Worm (Caenorhabditis elegans): ENCODE results near the gene alkb-1.

ce11 chrII:1412359-1412907 is at the start of gene alkb-1:
- TF ChIP-seq hlh-30 (tag; optimal IDR thresholded peaks at IDR 0.05; ENCODE audit: insufficient read depth), result no peak
- TF ChIP-seq pha-4 (tag; optimal IDR thresholded peaks at IDR 0.05), result no peak
- TF ChIP-seq pros-1 (tag; optimal IDR thresholded peaks at IDR 0.05), result no peak
- TF ChIP-seq ceh-6 (GFP tag; optimal IDR thresholded peaks at IDR 0.05), result no peak
- TF ChIP-seq dve-1 (tag; optimal IDR thresholded peaks at IDR 0.05), result no peak
- no peak for TF ChIP-seq rnt-1 (tag; optimal IDR thresholded peaks at IDR 0.05)
- TF ChIP-seq unc-86 (tag; optimal IDR thresholded peaks at IDR 0.05), result no peak
- no peak for TF ChIP-seq K02D7.2 (tag; optimal IDR thresholded peaks at IDR 0.05)
- TF ChIP-seq ets-4 (tag; optimal IDR thresholded peaks at IDR 0.05), result no peak

Measured in whole organism, late embryonic.